Worm (Caenorhabditis elegans) whole organism, midembryonic: ENCODE results near the gene Y37H2A.14.

ENCODE experiments used
- flt-1 ChIP-seq: fragments of 200-800 bp; sonication (Bioruptor generic); IDR thresholded peaks from 2 replicates; pipeline ENCODE4 v1.3.6; 2022; ENCODE audit warnings: missing genetic modification characterization, missing compliant biosample characterization
- klf-2 ChIP-seq: fragments of 200-800 bp; sonication (Bioruptor generic); conservative IDR thresholded peaks from 2 replicates; pipeline ENCODE4 v1.3.6; 2022; ENCODE audit warnings: missing genetic modification reagents, missing genetic modification characterization, missing compliant biosample characterization
- med-1 ChIP-seq: sonication (generic microtip); optimal IDR thresholded peaks from 2 replicates; lab custom pipeline; 2017; ENCODE audit warnings: missing genetic modification characterization, mild to moderate bottlenecking, missing compliant biosample characterization, antibody characterized with exemption, missing genetic modification reagents; ENCODE audit not compliant: insufficient read depth
- ref-1 ChIP-seq: fragments of 200-800 bp; sonication (Bioruptor generic); conservative IDR thresholded peaks from 2 replicates; pipeline ENCODE4 v1.3.6; 2022; ENCODE audit warnings: missing genetic modification reagents, missing genetic modification characterization, missing compliant biosample characterization
- ztf-23 ChIP-seq: fragments of 200-800 bp; sonication (Bioruptor generic); IDR thresholded peaks from 2 replicates; pipeline ENCODE4 v1.3.6; 2022; ENCODE audit warnings: missing genetic modification reagents, missing genetic modification characterization, missing compliant biosample characterization

- TF ChIP-seq med-1 (GFP tag; lab: Kevin White, UChicago) = no peak
- no peak for TF ChIP-seq ref-1 (GFP tag; lab: Robert Waterston, UW)
- no peak for TF ChIP-seq ztf-23 (GFP tag; lab: Robert Waterston, UW)
- no peak for TF ChIP-seq flt-1 (GFP tag; lab: Robert Waterston, UW)
- no peak for TF ChIP-seq klf-2
Measured at ce11 chrV:18141161-18141560, 2.4 kb upstream of the Y37H2A.14 start, which contains the start of gene Y37H2A.11.
